Fruit fly (Drosophila melanogaster) whole organism, embryonic: ENCODE data around the gene Trm7-32.

Experiments
- CG3838 ChIP-seq: fragments of 200-800 bp; sonication (Bioruptor generic); optimal IDR thresholded peaks from 3 replicates; lab custom pipeline; 2016; ENCODE audit warnings: missing biosample characterization, missing genetic modification characterization
- CG9817 ChIP-seq: fragments of 200-800 bp; sonication (Bioruptor generic); optimal IDR thresholded peaks from 2 replicates; lab custom pipeline; 2018; ENCODE audit warnings: missing biosample characterization, mild to moderate bottlenecking, missing genetic modification characterization, moderate library complexity
- Dfd ChIP-seq, 2 experiments: fragments of >200 bp; optimal IDR thresholded peaks; 2 replicates each; lab custom pipeline; 2017; ENCODE audit warnings: missing biosample characterization in 2 of 2, missing genetic modification characterization in 2 of 2
- HLH3B ChIP-seq: fragments of 200-800 bp; sonication (Bioruptor generic); IDR thresholded peaks from 2 replicates; pipeline ENCODE4 v1.3.6; 2022; ENCODE audit warnings: missing biosample characterization, missing genetic modification characterization
- Hr3 ChIP-seq: fragments of 200-800 bp; sonication (Bioruptor generic); optimal IDR thresholded peaks from 3 replicates; lab custom pipeline; 2016; ENCODE audit warnings: missing biosample characterization, missing genetic modification characterization
- fu2 ChIP-seq: fragments of 200-800 bp; sonication (Bioruptor generic); optimal IDR thresholded peaks from 2 replicates; lab custom pipeline; 2016; ENCODE audit warnings: missing biosample characterization, missing genetic modification characterization
- gcm2 ChIP-seq: fragments of 200-800 bp; sonication (Bioruptor generic); optimal IDR thresholded peaks from 2 replicates; lab custom pipeline; 2016; ENCODE audit warnings: missing biosample characterization, missing genetic modification characterization
- maf-S ChIP-seq: fragments of 200-800 bp; sonication (Bioruptor generic); optimal IDR thresholded peaks from 2 replicates; lab custom pipeline; 2016; ENCODE audit warnings: missing biosample characterization, missing genetic modification characterization
- mam ChIP-seq: fragments of 200-800 bp; sonication (Bioruptor generic); optimal IDR thresholded peaks from 3 replicates; lab custom pipeline; 2016; ENCODE audit warnings: missing biosample characterization, missing genetic modification characterization
- mirr ChIP-seq: fragments of 200-800 bp; sonication (Bioruptor generic); optimal IDR thresholded peaks from 3 replicates; lab custom pipeline; 2018; ENCODE audit warnings: missing biosample characterization, mild to moderate bottlenecking, missing genetic modification characterization

DNA sequence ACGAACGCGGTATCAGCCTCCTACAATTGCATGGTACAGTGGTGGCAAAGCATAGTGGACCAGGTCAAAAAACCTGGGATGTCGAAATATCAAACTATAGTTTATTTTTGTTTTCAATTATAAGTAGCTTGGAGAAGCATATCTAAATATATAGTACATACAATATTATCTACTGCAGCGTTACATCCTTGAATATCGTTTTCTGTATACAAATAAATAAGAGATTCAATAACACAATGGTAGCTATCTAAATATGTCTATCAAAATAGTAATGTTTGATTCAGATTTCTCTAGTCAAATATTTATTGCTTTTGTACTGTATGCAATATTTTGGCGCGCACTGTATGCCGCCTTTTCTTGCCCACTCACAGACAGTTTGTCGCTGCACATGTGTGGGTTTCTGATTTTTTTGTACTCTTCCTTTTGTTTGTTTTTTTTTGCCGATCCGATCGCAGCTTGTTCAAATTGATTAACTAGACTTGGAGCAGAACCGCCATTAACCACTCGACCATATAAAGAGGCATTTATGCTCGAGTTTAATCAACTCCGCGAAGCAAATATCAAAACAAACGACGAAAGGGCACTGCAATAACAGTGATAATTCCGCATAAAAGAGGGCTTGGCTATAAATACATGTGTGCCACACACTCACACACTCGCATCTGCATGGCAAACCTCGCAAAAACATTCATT is 40.3 kb downstream of the Trm7-32 start:
- TF ChIP-seq mam (GFP tag; lab: Kevin White, UChicago): peak; percentile 88
- TF ChIP-seq HLH3B: peak; percentile 93
- peak; percentile 88 for TF ChIP-seq CG9817
- peak; percentile 95 for TF ChIP-seq Hr3 (GFP tag; lab: Kevin White, UChicago)
- peak; percentile 8 for TF ChIP-seq mirr (GFP tag; lab: Kevin White, UChicago)
- no peak for TF ChIP-seq Dfd (GFP tag; optimal IDR thresholded peaks at IDR 0.05; lab: Kevin White, UChicago)
- peak; percentile 87 for TF ChIP-seq maf-S
- TF ChIP-seq fu2: peak; percentile 78
- peak; percentile 90 for TF ChIP-seq CG3838 (GFP tag; lab: Kevin White, UChicago)
- TF ChIP-seq gcm2 (GFP tag; lab: Kevin White, UChicago): peak; percentile 84
